Worm (Caenorhabditis elegans) whole organism, midembryonic: Measurements from ENCODE around the gene ZK105.1.

Experiments
- T22C8.4 ChIP-seq: fragments of 200-800 bp; sonication (Bioruptor generic); IDR thresholded peaks from 2 replicates; pipeline ENCODE4 v1.3.6; 2022; ENCODE audit warnings: missing genetic modification characterization, missing compliant biosample characterization
- cog-1 ChIP-seq: sonication (generic microtip); optimal IDR thresholded peaks from 2 replicates; lab custom pipeline; 2016; ENCODE audit warnings: missing genetic modification characterization, missing compliant biosample characterization
- flt-1 ChIP-seq: fragments of 200-800 bp; sonication (Bioruptor generic); IDR thresholded peaks from 2 replicates; pipeline ENCODE4 v1.3.6; 2022; ENCODE audit warnings: missing genetic modification characterization, missing compliant biosample characterization
- klf-2 ChIP-seq: fragments of 200-800 bp; sonication (Bioruptor generic); conservative IDR thresholded peaks from 2 replicates; pipeline ENCODE4 v1.3.6; 2022; ENCODE audit warnings: missing genetic modification reagents, missing genetic modification characterization, missing compliant biosample characterization
- med-1 ChIP-seq: sonication (generic microtip); optimal IDR thresholded peaks from 2 replicates; lab custom pipeline; 2017; ENCODE audit warnings: missing genetic modification characterization, mild to moderate bottlenecking, missing compliant biosample characterization, antibody characterized with exemption, missing genetic modification reagents; ENCODE audit not compliant: insufficient read depth
- ref-1 ChIP-seq: fragments of 200-800 bp; sonication (Bioruptor generic); conservative IDR thresholded peaks from 2 replicates; pipeline ENCODE4 v1.3.6; 2022; ENCODE audit warnings: missing genetic modification reagents, missing genetic modification characterization, missing compliant biosample characterization
- ztf-23 ChIP-seq: fragments of 200-800 bp; sonication (Bioruptor generic); IDR thresholded peaks from 2 replicates; pipeline ENCODE4 v1.3.6; 2022; ENCODE audit warnings: missing genetic modification reagents, missing genetic modification characterization, missing compliant biosample characterization
- ztf-29 ChIP-seq: fragments of 200-800 bp; sonication (Bioruptor generic); IDR thresholded peaks from 2 replicates; pipeline ENCODE4 v1.3.6; 2022; ENCODE audit warnings: missing genetic modification reagents, missing genetic modification characterization, missing compliant biosample characterization

ce11 chrV:7741918-7742317 is 28.1 kb downstream of the ZK105.1 start:
- TF ChIP-seq ref-1 (no peak), T22C8.4 (GFP tag; lab: Robert Waterston, UW) (no peak), klf-2 (GFP tag; lab: Robert Waterston, UW) (no peak), ztf-29 (GFP tag; lab: Robert Waterston, UW) (no peak), flt-1 (GFP tag; lab: Robert Waterston, UW) (no peak), ztf-23 (GFP tag; lab: Robert Waterston, UW) (no peak), cog-1 (tag; lab: Kevin White, UChicago) (no peak), med-1 (GFP tag; lab: Kevin White, UChicago) (no peak)
